Worm (Caenorhabditis elegans): ENCODE measurements around the gene F31F6.2.

The F31F6.2 gene

DNA sequence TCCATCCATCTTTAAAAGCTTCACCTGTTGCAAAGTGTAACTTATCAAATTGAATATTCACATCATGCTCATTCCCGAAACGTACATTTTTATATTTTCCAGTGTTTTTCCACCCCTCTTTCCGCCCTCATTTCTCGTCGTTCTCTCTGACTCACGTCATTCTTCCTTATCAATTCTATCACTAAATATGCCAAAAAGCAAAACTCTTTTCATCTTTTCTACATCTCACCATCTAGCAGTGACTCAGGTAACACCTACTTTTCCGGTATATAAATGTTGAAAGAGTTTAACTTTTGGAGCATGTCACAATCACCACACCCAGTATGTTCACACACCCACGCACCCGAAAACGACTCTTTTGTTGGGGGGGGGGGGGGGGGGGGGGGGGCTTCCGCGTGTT is 27.2 kb downstream of the F31F6.2 start (continued):
- TF ChIP-seq efl-1 (GFP tag; optimal IDR thresholded peaks at IDR 0.05) (no peak), nhr-80 (tag; optimal IDR thresholded peaks at IDR 0.05) (peak; percentile 44), snpc-1.3 (tag; optimal IDR thresholded peaks at IDR 0.05; ENCODE audit: insufficient read depth) (no peak), F10E7.11 (tag; optimal IDR thresholded peaks at IDR 0.05) (no peak), Y53G8AR.9 (GFP tag; conservative IDR thresholded peaks at IDR 0.05) (no peak), cebp-2 (GFP tag; IDR thresholded peaks at IDR 0.05) (no peak), somi-1 (GFP tag; optimal IDR thresholded peaks at IDR 0.05) (no peak)

DNA sequence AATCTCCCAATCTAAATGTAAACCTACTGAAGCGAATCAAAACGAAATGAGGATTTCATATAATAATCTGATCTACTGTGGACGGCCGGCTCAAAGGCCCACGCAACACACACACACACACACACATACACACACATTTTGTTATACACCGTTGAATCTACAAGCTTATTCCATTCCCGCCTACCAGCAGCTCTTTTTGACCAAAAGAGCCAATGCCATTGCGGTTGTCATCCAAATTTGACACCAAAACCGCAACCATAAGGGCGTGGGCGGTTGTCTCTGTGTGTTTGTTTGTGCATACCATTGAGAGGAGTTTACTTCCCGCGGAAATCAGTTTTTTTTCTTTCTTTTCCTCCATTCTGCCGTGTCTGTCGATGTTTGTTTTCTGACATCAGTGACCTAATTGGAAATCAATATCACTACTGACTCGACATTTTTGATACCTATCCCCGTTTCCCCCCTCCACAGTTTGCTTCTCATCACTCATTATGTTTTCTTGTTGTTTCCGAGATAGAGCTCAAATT is 28.8 kb downstream of the F31F6.2 start:
- no peak for TF ChIP-seq ets-4 (GFP tag; optimal IDR thresholded peaks at IDR 0.05)
- TF ChIP-seq mes-4 (tag; optimal IDR thresholded peaks at IDR 0.05) = no peak
- TF ChIP-seq F57A8.1 (GFP tag; optimal IDR thresholded peaks at IDR 0.05) = no peak
- TF ChIP-seq B0019.2 (GFP tag; conservative IDR thresholded peaks at IDR 0.05) = no peak
- TF ChIP-seq D2030.7 (GFP tag; IDR thresholded peaks at IDR 0.05) = no peak
- TF ChIP-seq ztf-28 (GFP tag; IDR thresholded peaks at IDR 0.05) = no peak
- TF ChIP-seq ccch-3 (GFP tag; optimal IDR thresholded peaks at IDR 0.05) = no peak
- TF ChIP-seq ztf-26 (tag; optimal IDR thresholded peaks at IDR 0.05) = no peak
- TF ChIP-seq madf-3 (GFP tag; IDR thresholded peaks at IDR 0.05) = no peak
- no peak for TF ChIP-seq gei-17 (GFP tag; optimal IDR thresholded peaks at IDR 0.05)
- no peak for TF ChIP-seq attf-5 (GFP tag; optimal IDR thresholded peaks at IDR 0.05)
- no peak for TF ChIP-seq snpc-4 (GFP tag; optimal IDR thresholded peaks at IDR 0.05)
- TF ChIP-seq snpc-4 (tag; optimal IDR thresholded peaks at IDR 0.05) = no peak
- no peak for TF ChIP-seq attf-6 (GFP tag; IDR thresholded peaks at IDR 0.05)
- TF ChIP-seq zim-3 (tag; optimal IDR thresholded peaks at IDR 0.05) = no peak
- no peak for TF ChIP-seq egl-18 (GFP tag; IDR thresholded peaks at IDR 0.05)

DNA sequence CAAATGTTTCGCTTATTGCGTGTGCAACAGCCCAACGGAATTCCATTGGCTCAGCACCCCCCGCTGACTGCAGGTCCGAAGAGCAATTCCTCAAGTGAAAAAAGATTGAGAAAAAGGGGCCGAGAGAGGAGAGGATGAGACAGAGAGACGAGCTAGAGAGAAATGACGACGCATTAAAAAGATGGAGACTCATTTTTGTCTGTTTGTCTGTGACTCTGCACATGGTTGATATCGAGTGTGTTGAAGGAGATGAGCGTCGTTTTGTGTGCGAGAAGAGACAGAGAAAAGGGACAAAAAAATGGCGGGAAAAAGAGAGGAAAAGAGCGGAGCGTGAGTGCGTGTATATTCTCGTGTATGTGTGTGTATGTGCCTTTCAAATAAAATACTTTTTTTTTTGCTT is 30.6 kb downstream of the F31F6.2 start:
- TF ChIP-seq tbx-9 (tag; optimal IDR thresholded peaks at IDR 0.05; ENCODE audit: borderline replicate concordance) = no peak
- TF ChIP-seq hmg-1.2 (GFP tag; IDR thresholded peaks at IDR 0.05) = peak; percentile 82
- TF ChIP-seq ekl-4 (GFP tag; IDR thresholded peaks at IDR 0.05) = no peak
- no peak for TF ChIP-seq snpc-4 (GFP tag; optimal IDR thresholded peaks at IDR 0.05)
- TF ChIP-seq snpc-4 (tag; optimal IDR thresholded peaks at IDR 0.05) = peak in 3 of 4 experiments; percentile 34 to 59 (median 58)
- TF ChIP-seq lin-54 (GFP tag; optimal IDR thresholded peaks at IDR 0.05) = peak; percentile 9
- TF ChIP-seq lin-35 (GFP tag; optimal IDR thresholded peaks at IDR 0.05) = peak in 1 of 3 experiments; percentile 85
- TF ChIP-seq nfya-1 (tag; optimal IDR thresholded peaks at IDR 0.05; ENCODE audit: borderline replicate concordance, insufficient read depth) = no peak
- TF ChIP-seq T26A5.8 (tag; optimal IDR thresholded peaks at IDR 0.05) = no peak
- peak; percentile 80 for TF ChIP-seq attf-5 (GFP tag; optimal IDR thresholded peaks at IDR 0.05)
- peak; percentile 57 for TF ChIP-seq ztf-26 (tag; optimal IDR thresholded peaks at IDR 0.05)
- peak; percentile 78 for TF ChIP-seq madf-10 (tag; optimal IDR thresholded peaks at IDR 0.05)
- TF ChIP-seq Y53G8AR.9 (GFP tag; conservative IDR thresholded peaks at IDR 0.05) = 0 out of 2 replicates have a peak, but pooled peaks have one; percentile 33
- TF ChIP-seq zfh-2 (GFP tag; conservative IDR thresholded peaks at IDR 0.05) = peak; percentile 96
- TF ChIP-seq lin-40 (tag; optimal IDR thresholded peaks at IDR 0.05) = peak; percentile 89
- peak; percentile 19 for TF ChIP-seq dpl-1 (GFP tag; optimal IDR thresholded peaks at IDR 0.05)
- peak; percentile 77; the same call in 1 of the 2 replicates for TF ChIP-seq dox-1 (GFP tag; IDR thresholded peaks at IDR 0.05)
- peak; percentile 81 for TF ChIP-seq somi-1 (GFP tag; optimal IDR thresholded peaks at IDR 0.05)
- peak; percentile 53 for TF ChIP-seq chd-7 (tag; optimal IDR thresholded peaks at IDR 0.05)
- peak; percentile 90 for TF ChIP-seq ceh-27 (GFP tag; optimal IDR thresholded peaks at IDR 0.05)
- TF ChIP-seq bed-2 (GFP tag; IDR thresholded peaks at IDR 0.05) = peak; percentile 58; the same call in 1 of the 2 replicates
- no peak for TF ChIP-seq let-607 (tag; optimal IDR thresholded peaks at IDR 0.05)
- TF ChIP-seq B0336.3 (GFP tag; IDR thresholded peaks at IDR 0.05) = peak; percentile 72
- peak; percentile 64; the same call in 1 of the 2 replicates for TF ChIP-seq lin-26 (GFP tag; IDR thresholded peaks at IDR 0.05)
- TF ChIP-seq pha-4 (tag; optimal IDR thresholded peaks at IDR 0.05) = peak; percentile 53
- peak; percentile 69; the same call in 1 of the 2 replicates for TF ChIP-seq nfyb-1 (GFP tag; IDR thresholded peaks at IDR 0.05)
- TF ChIP-seq efl-1 (GFP tag; optimal IDR thresholded peaks at IDR 0.05) = peak; percentile 15
- peak; percentile 28; the same call in 1 of the 2 replicates for TF ChIP-seq ztf-6 (GFP tag; IDR thresholded peaks at IDR 0.05)
- peak; percentile 74 for TF ChIP-seq nhr-80 (tag; optimal IDR thresholded peaks at IDR 0.05)
